Worm (Caenorhabditis elegans): ENCODE data around the gene nlp-1.

ce11 chrX:3697623-3698022 is 29.8 kb upstream of the nlp-1 start:
- no peak for TF ChIP-seq unc-62 (GFP tag; optimal IDR thresholded peaks at IDR 0.05)
- TF ChIP-seq lsy-2 (tag; optimal IDR thresholded peaks at IDR 0.05): peak; percentile 55 to 60
- TF ChIP-seq ztf-4 (tag; optimal IDR thresholded peaks at IDR 0.05): no peak
